Worm (Caenorhabditis elegans): ENCODE data around the gene eat-2.

eat-2 gene

ce11 chrII:14152274-14152673 lies 19.2 kb downstream of the eat-2 start:
- TF ChIP-seq snpc-4 (tag; optimal IDR thresholded peaks at IDR 0.05) (no peak), sem-4 (tag; optimal IDR thresholded peaks at IDR 0.05) (no peak), lin-11 (tag; optimal IDR thresholded peaks at IDR 0.05) (no peak), dmd-4 (tag; optimal IDR thresholded peaks at IDR 0.05) (no peak), elt-3 (tag; optimal IDR thresholded peaks at IDR 0.05) (no peak), ama-1 (optimal IDR thresholded peaks at IDR 0.05) (no peak), sma-3 (GFP tag; optimal IDR thresholded peaks at IDR 0.05) (no peak), nhr-23 (tag; optimal IDR thresholded peaks at IDR 0.05) (no peak), C34F6.9 (tag; optimal IDR thresholded peaks at IDR 0.05) (no peak), nhr-25 (tag; optimal IDR thresholded peaks at IDR 0.05) (no peak), unc-55 (GFP tag; optimal IDR thresholded peaks at IDR 0.05) (no peak), F13H6.1 (tag; optimal IDR thresholded peaks at IDR 0.05) (no peak), lsy-2 (tag; optimal IDR thresholded peaks at IDR 0.05) (no peak), ztf-4 (tag; optimal IDR thresholded peaks at IDR 0.05) (no peak), nhr-77 (tag; optimal IDR thresholded peaks at IDR 0.05) (no peak), nhr-11 (tag; optimal IDR thresholded peaks at IDR 0.05) (no peak), mbf-1 (tag; optimal IDR thresholded peaks at IDR 0.05) (no peak), gmeb-1 (tag; optimal IDR thresholded peaks at IDR 0.05) (no peak), peb-1 (tag; optimal IDR thresholded peaks at IDR 0.05) (no peak)

- TF ChIP-seq ztf-4 (tag; optimal IDR thresholded peaks at IDR 0.05) = no peak
- TF ChIP-seq F13H6.1 (tag; optimal IDR thresholded peaks at IDR 0.05) = no peak
- TF ChIP-seq crh-2 (tag; optimal IDR thresholded peaks at IDR 0.05) = no peak
- TF ChIP-seq nhr-77 (tag; optimal IDR thresholded peaks at IDR 0.05) = no peak
- TF ChIP-seq zag-1 (tag; optimal IDR thresholded peaks at IDR 0.05) = no peak
- no peak for TF ChIP-seq nhr-11 (tag; optimal IDR thresholded peaks at IDR 0.05)
- TF ChIP-seq lin-11 (tag; optimal IDR thresholded peaks at IDR 0.05) = no peak
- TF ChIP-seq ztf-1 (GFP tag; conservative IDR thresholded peaks at IDR 0.05) = no peak
- TF ChIP-seq elt-1 (tag; optimal IDR thresholded peaks at IDR 0.05) = no peak
- no peak for TF ChIP-seq ceh-16 (tag; optimal IDR thresholded peaks at IDR 0.05)
- TF ChIP-seq skn-1 (tag; optimal IDR thresholded peaks at IDR 0.05) = no peak
- TF ChIP-seq ZK546.5 (tag; optimal IDR thresholded peaks at IDR 0.05) = no peak
Observed at ce11 chrII:14150031-14150430, 21.4 kb downstream of the eat-2 start, which contains the start of gene W03H9.1. Gene W03H9.1, minus strand, starts transcription at chrII:14150131.

ce11 chrII:14143838-14144268 lies 27.6 kb downstream of the eat-2 start, which contains the start of gene W03H9.2:
Gene W03H9.2, minus strand, starts transcription at chrII:14143869.
- TF ChIP-seq ztf-11 (tag; optimal IDR thresholded peaks at IDR 0.05) (no peak), unc-55 (GFP tag; optimal IDR thresholded peaks at IDR 0.05) (peak; percentile 70), nhr-10 (tag; optimal IDR thresholded peaks at IDR 0.05) (no peak), nhr-77 (tag; optimal IDR thresholded peaks at IDR 0.05) (peak; percentile 53), ZK546.5 (tag; optimal IDR thresholded peaks at IDR 0.05) (no peak), alr-1 (tag; optimal IDR thresholded peaks at IDR 0.05) (no peak), sma-3 (GFP tag; optimal IDR thresholded peaks at IDR 0.05) (peak; percentile 87), nhr-237 (tag; optimal IDR thresholded peaks at IDR 0.05) (peak; percentile 45), nhr-6 (tag; optimal IDR thresholded peaks at IDR 0.05) (peak; percentile 12), lsy-2 (tag; optimal IDR thresholded peaks at IDR 0.05) (peak; percentile 63 to 83), lin-39 (tag; optimal IDR thresholded peaks at IDR 0.05) (no peak), mab-5 (tag; optimal IDR thresholded peaks at IDR 0.05) (no peak), mdl-1 (tag; optimal IDR thresholded peaks at IDR 0.05) (no peak), ztf-4 (tag; optimal IDR thresholded peaks at IDR 0.05) (no peak), nhr-21 (tag; optimal IDR thresholded peaks at IDR 0.05) (peak; percentile 8), nhr-23 (tag; optimal IDR thresholded peaks at IDR 0.05) (no peak), nhr-25 (tag; optimal IDR thresholded peaks at IDR 0.05) (peak; percentile 20), nhr-129 (tag; optimal IDR thresholded peaks at IDR 0.05) (peak; percentile 58), C34F6.9 (tag; optimal IDR thresholded peaks at IDR 0.05) (peak; percentile 60), blmp-1 (tag; optimal IDR thresholded peaks at IDR 0.05; ENCODE audit: insufficient read depth) (no peak), gmeb-1 (tag; optimal IDR thresholded peaks at IDR 0.05) (peak; percentile 69), crh-2 (tag; optimal IDR thresholded peaks at IDR 0.05) (peak; percentile 34), egl-27 (tag; optimal IDR thresholded peaks at IDR 0.05) (no peak), zag-1 (tag; optimal IDR thresholded peaks at IDR 0.05) (no peak), F13H6.1 (tag; optimal IDR thresholded peaks at IDR 0.05) (peak; percentile 69), sma-9 (GFP tag; optimal IDR thresholded peaks at IDR 0.05) (peak; percentile 77), sma-9 (tag; optimal IDR thresholded peaks at IDR 0.05) (no peak), Y55F3AM.14 (GFP tag; optimal IDR thresholded peaks at IDR 0.05) (peak; percentile 61)
